Worm (Caenorhabditis elegans) whole organism, L4 larva: Measurements from ENCODE around the gene gsto-1.

Source experiments
- F10B5.3 ChIP-seq: sonication (generic microtip); optimal IDR thresholded peaks from 2 replicates; lab custom pipeline; 2016; ENCODE audit warnings: mild to moderate bottlenecking, missing genetic modification characterization, missing compliant biosample characterization
- F49E8.2 ChIP-seq: sonication (generic microtip); optimal IDR thresholded peaks from 2 replicates; lab custom pipeline; 2016; ENCODE audit warnings: missing compliant biosample characterization, mild to moderate bottlenecking, missing genetic modification characterization, borderline replicate concordance
- R02D3.7 ChIP-seq: fragments of 150-350 bp; sonication (generic microtip); optimal IDR thresholded peaks from 3 replicates; lab custom pipeline; 2014; ENCODE audit warnings: missing biosample characterization, missing genetic modification characterization
- T20F7.1 ChIP-seq: fragments of 200-800 bp; sonication (Bioruptor generic); optimal IDR thresholded peaks from 2 replicates; lab custom pipeline; 2018; ENCODE audit warnings: mild to moderate bottlenecking, missing genetic modification characterization, missing compliant biosample characterization
- T26A8.4 ChIP-seq: fragments of 200-800 bp; sonication (Bioruptor generic); IDR thresholded peaks from 2 replicates; pipeline ENCODE4 v1.3.6; 2022; ENCODE audit warnings: missing genetic modification characterization, missing compliant biosample characterization
- aha-1 ChIP-seq: fragments of 150-350 bp; peaks from one replicate; lab custom pipeline; 2014; ENCODE audit warnings: missing biosample characterization, missing genetic modification characterization
- ceh-20 ChIP-seq: fragments of 200-800 bp; sonication (Bioruptor generic); IDR thresholded peaks from 2 replicates; pipeline ENCODE4 v1.3.6; 2022; ENCODE audit warnings: missing genetic modification reagents, missing genetic modification characterization, missing compliant biosample characterization
- ceh-28 ChIP-seq: fragments of 150-350 bp; optimal IDR thresholded peaks from 2 replicates; lab custom pipeline; 2014; ENCODE audit warnings: missing biosample characterization, missing genetic modification reagents, missing genetic modification characterization
- cey-2 ChIP-seq: sonication (generic microtip); optimal IDR thresholded peaks from 3 replicates; lab custom pipeline; 2017; ENCODE audit warnings: missing genetic modification characterization, mild to moderate bottlenecking, missing compliant biosample characterization, antibody characterized with exemption, borderline replicate concordance; ENCODE audit not compliant: insufficient read depth
- daf-16 ChIP-seq, 3 experiments: sonication (generic microtip); optimal IDR thresholded peaks; 2 replicates each; lab custom pipeline; 2016 to 2017; ENCODE audit warnings: missing genetic modification characterization in 3 of 3, missing genetic modification reagents in 3 of 3, mild to moderate bottlenecking in 2 of 3, missing compliant biosample characterization in 2 of 3, missing biosample characterization in 1 of 3, moderate library complexity in 1 of 3
- dpl-1 ChIP-seq: fragments of 150-350 bp; optimal IDR thresholded peaks from 2 replicates; lab custom pipeline; 2014; ENCODE audit warnings: missing biosample characterization, missing genetic modification reagents, missing genetic modification characterization
- duxl-1 ChIP-seq: sonication (generic microtip); optimal IDR thresholded peaks from 2 replicates; lab custom pipeline; 2016; ENCODE audit warnings: mild to moderate bottlenecking, missing genetic modification characterization, moderate library complexity, missing compliant biosample characterization; ENCODE audit not compliant: poor library complexity
- dve-1 ChIP-seq: sonication (generic microtip); optimal IDR thresholded peaks from 2 replicates; lab custom pipeline; 2017; ENCODE audit warnings: antibody characterized with exemption, mild to moderate bottlenecking, missing genetic modification characterization, missing compliant biosample characterization; ENCODE audit not compliant: insufficient read depth
- egl-27 ChIP-seq: sonication (generic microtip); optimal IDR thresholded peaks from 3 replicates; lab custom pipeline; 2017; ENCODE audit warnings: missing biosample characterization, missing genetic modification reagents, missing genetic modification characterization
- fkh-10 ChIP-seq: fragments of 150-350 bp; optimal IDR thresholded peaks from 2 replicates; lab custom pipeline; 2014; ENCODE audit warnings: missing biosample characterization, missing genetic modification reagents, missing genetic modification characterization
- fos-1 ChIP-seq: fragments of 150-350 bp; optimal IDR thresholded peaks from 2 replicates; lab custom pipeline; 2014; ENCODE audit warnings: missing biosample characterization, missing genetic modification characterization
- hlh-30 ChIP-seq: sonication (generic microtip); optimal IDR thresholded peaks from 2 replicates; lab custom pipeline; 2017; ENCODE audit warnings: antibody characterized with exemption, mild to moderate bottlenecking, missing genetic modification characterization, missing compliant biosample characterization; ENCODE audit not compliant: insufficient read depth
- hmg-1.1 ChIP-seq: fragments of 200-800 bp; sonication (Bioruptor generic); IDR thresholded peaks from 2 replicates; pipeline ENCODE4 v1.3.6; 2022; ENCODE audit warnings: missing genetic modification reagents, missing genetic modification characterization, missing compliant biosample characterization
- lim-7 ChIP-seq: fragments of 200-800 bp; sonication (Bioruptor generic); IDR thresholded peaks from 2 replicates; pipeline ENCODE4 v1.3.6; 2022; ENCODE audit warnings: missing genetic modification characterization, missing compliant biosample characterization
- lin-1 ChIP-seq: fragments of 200-800 bp; sonication (Bioruptor generic); IDR thresholded peaks from 2 replicates; pipeline ENCODE4 v1.3.6; 2022; ENCODE audit warnings: missing genetic modification reagents, missing genetic modification characterization, missing compliant biosample characterization
- lin-38 ChIP-seq: fragments of 200-800 bp; sonication (Bioruptor generic); IDR thresholded peaks from 2 replicates; pipeline ENCODE4 v1.3.6; 2022; ENCODE audit warnings: missing genetic modification reagents, missing genetic modification characterization, missing compliant biosample characterization
- lin-39 ChIP-seq: fragments of 150-350 bp; optimal IDR thresholded peaks from 2 replicates; lab custom pipeline; 2014; ENCODE audit warnings: missing biosample characterization, missing genetic modification reagents, missing genetic modification characterization
- lir-3 ChIP-seq: sonication (generic microtip); optimal IDR thresholded peaks from 2 replicates; lab custom pipeline; 2016; ENCODE audit warnings: mild to moderate bottlenecking, missing genetic modification characterization, missing compliant biosample characterization
- lsy-2 ChIP-seq, 2 experiments: fragments of 150-350 bp in 1 of 2; sonication (generic microtip) in 1 of 2; optimal IDR thresholded peaks; 2 replicates each; lab custom pipeline; 2014 to 2017; ENCODE audit warnings: missing biosample characterization in 2 of 2, missing genetic modification characterization in 2 of 2
- madf-9 ChIP-seq: fragments of 200-800 bp; sonication (Bioruptor generic); conservative IDR thresholded peaks from 2 replicates; pipeline ENCODE4 v1.3.6; 2022; ENCODE audit warnings: missing genetic modification reagents, missing genetic modification characterization, missing compliant biosample characterization
- mep-1 ChIP-seq: fragments of 150-350 bp; sonication (generic microtip); optimal IDR thresholded peaks from 3 replicates; lab custom pipeline; 2014; ENCODE audit warnings: missing biosample characterization, missing genetic modification characterization
- mes-2 ChIP-seq: sonication (generic microtip); optimal IDR thresholded peaks from 2 replicates; lab custom pipeline; 2016; ENCODE audit warnings: missing genotype, mild to moderate bottlenecking, missing genetic modification characterization, missing compliant biosample characterization; ENCODE audit not compliant: poor library complexity, severe bottlenecking
- nhr-28 ChIP-seq: fragments of 150-350 bp; optimal IDR thresholded peaks from 2 replicates; lab custom pipeline; 2014; ENCODE audit warnings: missing biosample characterization, missing genetic modification characterization
- nhr-77 ChIP-seq: fragments of 150-350 bp; optimal IDR thresholded peaks from 2 replicates; lab custom pipeline; 2014; ENCODE audit warnings: missing biosample characterization, missing genetic modification characterization
- pqm-1 ChIP-seq: sonication (generic microtip); optimal IDR thresholded peaks from 2 replicates; lab custom pipeline; 2017; ENCODE audit warnings: missing biosample characterization, missing genetic modification characterization
- snpc-4 ChIP-seq: fragments of 150-350 bp; optimal IDR thresholded peaks from 2 replicates; lab custom pipeline; 2014; ENCODE audit warnings: missing biosample characterization, missing genetic modification characterization
- spr-1 ChIP-seq: sonication (generic microtip); optimal IDR thresholded peaks from 2 replicates; lab custom pipeline; 2016; ENCODE audit warnings: mild to moderate bottlenecking, missing genetic modification characterization, missing compliant biosample characterization
- tra-1 ChIP-seq: fragments of 200-800 bp; sonication (Bioruptor generic); IDR thresholded peaks from 2 replicates; pipeline ENCODE4 v1.3.6; 2022; ENCODE audit warnings: missing genetic modification reagents, missing genetic modification characterization, missing compliant biosample characterization
- unc-130 ChIP-seq: sonication (generic microtip); optimal IDR thresholded peaks from 2 replicates; lab custom pipeline; 2016; ENCODE audit warnings: missing genetic modification reagents, missing genetic modification characterization, missing compliant biosample characterization
- zag-1 ChIP-seq: fragments of 150-350 bp; optimal IDR thresholded peaks from 2 replicates; lab custom pipeline; 2014; ENCODE audit warnings: missing biosample characterization, missing genetic modification characterization
- zfp-2 ChIP-seq: sonication (generic microtip); optimal IDR thresholded peaks from 2 replicates; lab custom pipeline; 2016; ENCODE audit warnings: mild to moderate bottlenecking, missing genetic modification characterization, missing compliant biosample characterization
- ztf-11 ChIP-seq: fragments of 150-350 bp; optimal IDR thresholded peaks from 2 replicates; lab custom pipeline; 2014; ENCODE audit warnings: missing biosample characterization, missing genetic modification characterization

gsto-1 gene

DNA sequence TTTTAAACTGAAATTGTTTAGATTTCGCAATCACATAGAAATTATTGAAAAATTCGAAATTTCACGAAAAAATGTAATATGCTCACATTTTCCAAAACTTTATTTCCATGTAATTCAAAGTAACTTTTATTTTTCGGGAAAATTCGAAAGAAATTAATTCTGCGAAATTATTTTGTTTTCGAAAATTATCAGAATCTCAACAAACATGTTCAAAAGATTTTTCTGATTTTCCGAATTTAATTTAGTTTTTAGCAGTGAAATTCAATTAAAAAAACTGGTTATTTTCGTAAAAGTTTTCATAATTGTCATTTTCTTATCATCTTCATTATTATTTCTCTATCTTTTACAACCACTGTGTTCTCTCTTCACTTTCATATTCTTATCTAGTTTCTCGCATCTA, 13.6 kb downstream of the gsto-1 start, which contains the start of gene ran-2:
ran-2 (plus strand) TSS at position 301 of the 400 bp plus-strand sequence.
- TF ChIP-seq dve-1 (tag; lab: Kevin White, UChicago) (peak; percentile 16), pqm-1 (tag; lab: Kevin White, UChicago) (peak; percentile 22), spr-1 (tag; lab: Kevin White, UChicago) (no peak), daf-16 (GFP tag; optimal IDR thresholded peaks at IDR 0.05; lab: Kevin White, UChicago) (no peak), daf-16 (tag; optimal IDR thresholded peaks at IDR 0.05; lab: Kevin White, UChicago) (peak; percentile 50), R02D3.7 (tag; lab: Kevin White, UChicago) (no peak)

DNA sequence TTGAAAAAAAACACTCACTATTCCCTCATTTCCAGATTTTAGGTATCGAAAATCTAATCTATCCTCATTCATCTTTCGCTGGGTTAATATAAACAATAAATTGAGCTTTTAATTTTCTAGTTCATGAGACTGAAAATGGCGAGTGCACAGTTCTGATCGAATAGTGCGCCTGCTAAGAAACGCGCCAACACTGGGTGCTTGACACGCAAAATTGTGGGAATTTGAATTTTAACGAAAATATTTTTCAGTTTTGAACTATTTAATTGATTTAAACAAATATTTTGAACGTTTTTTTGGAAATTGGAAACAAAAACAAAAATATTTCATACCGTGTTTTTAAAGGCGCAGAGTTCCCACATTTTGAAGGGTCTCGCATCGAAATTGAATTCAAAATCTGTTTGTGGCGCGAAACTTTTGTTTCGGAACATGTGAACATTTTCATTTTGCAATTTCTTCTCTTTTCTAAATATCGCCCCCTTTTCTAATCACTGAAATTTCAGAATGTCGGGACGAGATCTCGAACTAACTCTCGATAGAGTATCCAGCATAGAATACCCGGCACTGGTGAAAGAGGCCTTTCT, 18.2 kb downstream of the gsto-1 start, which contains the start of the genes C29E4.13 and npp-15:
C29E4.13 (minus strand) TSS at position 169 of the 581 bp plus-strand sequence.
npp-15 (plus strand) TSS at position 495 of the 581 bp plus-strand sequence.
- TF ChIP-seq zfp-2 (tag; lab: Kevin White, UChicago) (no peak), lir-3 (no peak), lin-1 (GFP tag; lab: Robert Waterston, UW) (no peak), hmg-1.1 (no peak), dpl-1 (GFP tag; lab: Kevin White, UChicago) (peak; percentile 81), T20F7.1 (GFP tag; lab: Kevin White, UChicago) (peak; percentile 72), fos-1 (tag; lab: Kevin White, UChicago) (no peak), ceh-28 (no peak), mes-2 (tag; lab: Kevin White, UChicago) (peak; percentile 64), lim-7 (GFP tag; lab: Robert Waterston, UW) (no peak), ceh-20 (GFP tag; lab: Robert Waterston, UW) (no peak), dve-1 (tag; lab: Kevin White, UChicago) (peak; percentile 28), aha-1 (tag; lab: Kevin White, UChicago) (no peak), nhr-77 (tag; lab: Kevin White, UChicago) (no peak), ztf-11 (no peak), lin-39 (no peak), zag-1 (tag; lab: Kevin White, UChicago) (no peak), lsy-2 (tag; optimal IDR thresholded peaks at IDR 0.05; lab: Kevin White, UChicago) (no peak), cey-2 (tag; lab: Kevin White, UChicago) (no peak), mep-1 (tag; lab: Kevin White, UChicago) (peak; percentile 10), unc-130 (GFP tag; lab: Kevin White, UChicago) (peak; percentile 39), snpc-4 (tag; lab: Kevin White, UChicago) (no peak), egl-27 (tag; lab: Kevin White, UChicago) (no peak), F49E8.2 (no peak), pqm-1 (tag; lab: Kevin White, UChicago) (peak; percentile 21), daf-16 (GFP tag; optimal IDR thresholded peaks at IDR 0.05; lab: Kevin White, UChicago) (no peak), daf-16 (tag; optimal IDR thresholded peaks at IDR 0.05; lab: Kevin White, UChicago) (peak; percentile 37), madf-9 (GFP tag; lab: Robert Waterston, UW) (no peak), F10B5.3 (tag; lab: Kevin White, UChicago) (no peak), nhr-28 (tag; lab: Kevin White, UChicago) (peak; percentile 34), duxl-1 (no peak), fkh-10 (no peak), lin-38 (GFP tag; lab: Robert Waterston, UW) (peak; percentile 33; the same call in 1 of the 2 replicates), tra-1 (GFP tag; lab: Robert Waterston, UW) (no peak), hlh-30 (tag; lab: Kevin White, UChicago) (peak; percentile 12)

DNA sequence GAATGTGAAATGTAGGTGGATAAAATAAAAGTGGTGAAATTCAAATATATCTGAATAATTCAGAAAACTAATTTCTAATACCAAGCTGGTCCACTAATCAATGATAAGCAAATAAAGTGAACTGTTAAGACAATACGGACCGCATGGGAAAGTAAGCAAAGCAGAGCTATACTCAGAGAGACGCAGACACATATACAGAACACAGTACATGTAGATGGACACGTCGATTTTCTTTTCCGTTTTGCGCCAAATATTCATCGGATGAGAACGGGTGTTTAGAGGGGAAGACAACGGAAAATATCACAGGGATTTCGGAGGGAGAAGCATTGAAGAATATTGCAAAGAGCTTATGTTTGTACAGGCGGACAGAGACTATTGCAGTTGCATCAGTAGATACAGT, 20.9 kb downstream of the gsto-1 start:
- peak; percentile 70 for TF ChIP-seq aha-1 (tag; lab: Kevin White, UChicago)
- no peak for TF ChIP-seq daf-16 (GFP tag; optimal IDR thresholded peaks at IDR 0.05; lab: Kevin White, UChicago)
- TF ChIP-seq daf-16 (tag; optimal IDR thresholded peaks at IDR 0.05; lab: Kevin White, UChicago): no peak
- no peak for TF ChIP-seq T26A8.4
- peak; percentile 7 for TF ChIP-seq mes-2 (tag; lab: Kevin White, UChicago)
- TF ChIP-seq, all 104 proteins: peak for 2
